Worm (Caenorhabditis elegans) whole organism, L3 larva: ENCODE data around the gene Y47D3A.14.

Experiments used
- egl-27 ChIP-seq: sonication (generic microtip); optimal IDR thresholded peaks from 4 replicates; lab custom pipeline; 2017; ENCODE audit warnings: missing biosample characterization, missing genetic modification reagents, missing genetic modification characterization
- elt-1 ChIP-seq: fragments of 150-350 bp; optimal IDR thresholded peaks from 2 replicates; lab custom pipeline; 2014; ENCODE audit warnings: missing biosample characterization, missing genetic modification characterization
- elt-3 ChIP-seq, 3 experiments: fragments of 150-350 bp in 1 of 3; sonication (generic microtip) in 2 of 3; optimal IDR thresholded peaks; 2 replicates in 2 of 3; 4 replicates in 1 of 3; lab custom pipeline; 2014 to 2017; ENCODE audit warnings: missing biosample characterization in 3 of 3, missing genetic modification characterization in 3 of 3
- fos-1 ChIP-seq: fragments of 150-350 bp; optimal IDR thresholded peaks from 2 replicates; lab custom pipeline; 2014; ENCODE audit warnings: missing biosample characterization, missing genetic modification characterization
- mdl-1 ChIP-seq: fragments of 150-350 bp; optimal IDR thresholded peaks from 2 replicates; lab custom pipeline; 2014; ENCODE audit warnings: missing biosample characterization, missing genetic modification characterization
- nfya-1 ChIP-seq: sonication (generic microtip); optimal IDR thresholded peaks from 2 replicates; lab custom pipeline; 2017; ENCODE audit warnings: missing genetic modification characterization, mild to moderate bottlenecking, missing compliant biosample characterization, antibody characterized with exemption, moderate library complexity; ENCODE audit not compliant: insufficient read depth
- nhr-28 ChIP-seq: fragments of 150-350 bp; optimal IDR thresholded peaks from 2 replicates; lab custom pipeline; 2014; ENCODE audit warnings: missing biosample characterization, missing genetic modification characterization
- tbx-2 ChIP-seq: sonication (generic microtip); optimal IDR thresholded peaks from 2 replicates; lab custom pipeline; 2016; ENCODE audit warnings: mild to moderate bottlenecking, missing genetic modification characterization, missing compliant biosample characterization
- unc-62 ChIP-seq: fragments of 150-350 bp; sonication (generic microtip); optimal IDR thresholded peaks from 4 replicates; lab custom pipeline; 2014; ENCODE audit warnings: missing biosample characterization, missing genetic modification reagents, missing genetic modification characterization
- ztf-4 ChIP-seq: fragments of 150-350 bp; optimal IDR thresholded peaks from 2 replicates; lab custom pipeline; 2014; ENCODE audit warnings: missing biosample characterization, missing genetic modification characterization

- no peak for TF ChIP-seq elt-1 (tag; lab: Kevin White, UChicago)
- TF ChIP-seq nhr-28: no peak
- no peak for TF ChIP-seq egl-27
- TF ChIP-seq unc-62: no peak
- TF ChIP-seq tbx-2 (tag; lab: Kevin White, UChicago): no peak
- no peak for TF ChIP-seq nfya-1
- no peak for TF ChIP-seq fos-1 (tag; lab: Kevin White, UChicago)
- TF ChIP-seq ztf-4: no peak
- TF ChIP-seq mdl-1: no peak
- no peak for TF ChIP-seq elt-3 (tag; optimal IDR thresholded peaks at IDR 0.05; lab: Kevin White, UChicago)
Observed at ce11 chrIII:11244338-11244737, 7.7 kb upstream of the Y47D3A.14 start.
